Worm (Caenorhabditis elegans) whole organism, L4/young adult: Measurements from ENCODE around the gene B0244.7.

ENCODE experiments used
- W03F9.2 ChIP-seq: fragments of 150-350 bp; optimal IDR thresholded peaks from 2 replicates; lab custom pipeline; 2014; ENCODE audit warnings: missing biosample characterization, missing genetic modification characterization
- dao-5 ChIP-seq: sonication (generic microtip); optimal IDR thresholded peaks from 2 replicates; lab custom pipeline; 2016; ENCODE audit warnings: missing genotype, missing genetic modification characterization, moderate library complexity, missing compliant biosample characterization
- him-1 ChIP-seq: sonication (generic microtip); optimal IDR thresholded peaks from 2 replicates; lab custom pipeline; 2016; ENCODE audit warnings: missing genotype, missing genetic modification reagents, missing genetic modification characterization, missing compliant biosample characterization

Gene B0244.7

DNA sequence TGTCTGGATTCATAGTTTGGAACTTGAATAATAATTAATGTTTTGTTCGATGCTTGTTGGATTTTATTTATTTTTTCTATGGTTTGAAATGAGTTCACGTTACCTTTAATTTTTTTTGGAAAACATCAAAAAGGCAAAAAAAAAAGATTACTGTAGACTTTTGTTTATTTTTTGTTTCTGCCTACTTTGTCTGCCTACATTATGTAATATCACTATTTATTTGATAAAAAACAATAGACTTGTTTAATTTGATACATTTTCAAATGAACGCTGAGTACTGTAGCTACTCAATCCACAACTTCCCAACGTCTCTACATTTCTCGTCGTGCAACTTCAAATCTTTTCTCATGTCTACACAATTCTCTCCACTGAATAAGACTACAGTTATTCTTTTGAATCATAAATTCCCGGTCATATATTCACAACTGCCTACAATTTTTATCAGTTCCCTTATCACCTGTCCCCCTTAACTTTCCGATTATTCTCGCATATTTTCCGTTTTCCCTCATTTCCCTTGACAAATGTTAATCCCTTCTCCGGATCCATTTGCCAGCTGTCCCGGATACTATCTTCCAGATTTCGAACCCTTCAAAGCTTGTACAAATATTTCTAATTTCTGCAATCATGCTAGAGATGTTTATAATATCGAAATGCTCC lies at the start of gene B0244.7, which contains the start of gene B0244.9:
Gene B0244.7 (plus strand): TSS at position 522 of the 657 bp plus-strand sequence.
Gene B0244.9 (minus strand): TSS at position 51 of the 657 bp plus-strand sequence.
- TF ChIP-seq dao-5 (tag; lab: Kevin White, UChicago) (no peak), him-1 (tag; lab: Kevin White, UChicago) (no peak), W03F9.2 (tag; lab: Kevin White, UChicago) (no peak)

DNA sequence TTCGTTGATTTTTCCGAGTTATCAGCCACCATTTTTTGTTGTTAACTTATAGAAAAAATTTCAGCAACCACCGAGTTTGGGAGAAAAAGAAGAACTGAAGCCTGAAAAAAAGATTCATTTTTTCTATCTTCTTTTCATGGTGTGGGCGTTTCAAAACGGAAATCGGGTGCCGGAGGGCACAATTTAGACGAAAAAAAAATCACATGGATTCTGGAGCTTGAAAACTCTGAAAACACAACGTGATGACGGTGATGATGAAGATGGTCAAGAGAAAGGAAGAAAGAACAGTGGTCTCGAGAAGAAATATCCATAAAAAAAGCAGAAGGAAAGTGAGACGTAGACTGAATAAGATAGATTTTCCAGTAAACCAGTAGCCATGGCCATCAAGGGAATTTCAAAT lies 47.3 kb upstream of the B0244.7 start, which contains the start of gene rcan-1:
Gene rcan-1 (minus strand): TSS at position 101 of the 400 bp plus-strand sequence.
- TF ChIP-seq dao-5 (tag; lab: Kevin White, UChicago): no peak
- TF ChIP-seq W03F9.2 (tag; lab: Kevin White, UChicago): no peak
- no peak for TF ChIP-seq him-1 (tag; lab: Kevin White, UChicago)

DNA sequence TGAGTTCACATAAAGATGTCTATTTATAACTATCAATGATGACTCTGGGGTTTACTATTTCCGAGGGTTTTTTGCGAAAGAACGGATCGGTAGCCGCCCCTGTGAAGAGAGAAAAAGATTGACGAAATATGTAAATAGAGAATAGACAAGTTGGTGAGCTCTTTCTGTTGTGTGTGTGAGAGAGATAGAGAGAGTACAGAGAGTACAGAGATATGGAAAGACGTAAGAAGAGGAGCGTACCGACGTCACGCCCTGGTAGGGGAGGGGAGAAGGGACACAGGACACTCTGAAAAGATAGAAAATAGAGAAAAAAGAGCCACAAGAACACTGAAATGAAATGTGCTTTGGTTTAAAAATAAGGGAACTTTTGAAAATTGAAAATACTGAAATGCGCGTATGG lies 43.1 kb upstream of the B0244.7 start:
- TF ChIP-seq him-1 (tag; lab: Kevin White, UChicago): no peak
- TF ChIP-seq dao-5 (tag; lab: Kevin White, UChicago): no peak
- no peak for TF ChIP-seq W03F9.2 (tag; lab: Kevin White, UChicago)

DNA sequence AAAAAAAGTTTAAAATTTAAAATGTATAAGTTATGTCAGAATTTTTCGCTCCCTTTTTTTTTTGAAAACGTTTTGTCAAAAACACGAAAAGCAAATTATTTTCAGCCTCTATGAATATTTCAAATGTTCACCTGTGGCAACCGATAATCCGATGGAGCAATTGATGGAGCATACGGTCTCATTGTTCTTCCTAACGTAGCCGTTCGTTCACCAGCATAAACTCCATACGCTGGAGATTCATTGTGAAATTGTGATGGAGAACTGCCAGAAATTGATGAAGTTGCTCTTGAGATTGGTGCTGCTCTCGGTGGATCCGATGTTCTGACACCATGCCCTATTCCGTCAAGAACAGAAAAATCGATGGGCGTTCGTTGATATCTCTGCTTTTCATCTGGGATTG lies 39.5 kb upstream of the B0244.7 start:
- TF ChIP-seq W03F9.2 (tag; lab: Kevin White, UChicago) (no peak), dao-5 (tag; lab: Kevin White, UChicago) (no peak), him-1 (tag; lab: Kevin White, UChicago) (no peak)

DNA sequence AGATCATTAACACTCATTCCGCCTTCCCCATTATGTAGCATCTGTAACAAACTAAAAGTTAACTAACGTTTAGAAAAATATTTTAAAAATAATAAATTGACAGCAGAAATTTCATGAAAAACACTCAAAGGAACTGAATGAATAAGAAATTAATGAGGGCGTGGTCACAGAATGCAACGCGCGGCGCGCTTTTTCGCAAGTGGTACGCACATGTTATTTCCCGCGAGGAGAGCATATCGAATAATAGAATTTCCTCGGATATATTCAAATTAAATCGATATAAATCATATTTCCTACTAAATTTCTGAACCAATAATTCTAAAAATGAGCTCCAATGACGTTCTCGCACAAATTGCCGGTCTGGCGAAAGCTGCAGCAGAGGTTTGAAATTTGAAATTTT lies 38.6 kb upstream of the B0244.7 start, which contains the start of the genes abi-1 and arle-14:
Gene abi-1 (minus strand): TSS at position 51 of the 400 bp plus-strand sequence.
Gene arle-14 (plus strand): TSS at position 217 of the 400 bp plus-strand sequence.
- TF ChIP-seq W03F9.2 (tag; lab: Kevin White, UChicago): peak; percentile 2
- TF ChIP-seq dao-5 (tag; lab: Kevin White, UChicago): no peak

DNA sequence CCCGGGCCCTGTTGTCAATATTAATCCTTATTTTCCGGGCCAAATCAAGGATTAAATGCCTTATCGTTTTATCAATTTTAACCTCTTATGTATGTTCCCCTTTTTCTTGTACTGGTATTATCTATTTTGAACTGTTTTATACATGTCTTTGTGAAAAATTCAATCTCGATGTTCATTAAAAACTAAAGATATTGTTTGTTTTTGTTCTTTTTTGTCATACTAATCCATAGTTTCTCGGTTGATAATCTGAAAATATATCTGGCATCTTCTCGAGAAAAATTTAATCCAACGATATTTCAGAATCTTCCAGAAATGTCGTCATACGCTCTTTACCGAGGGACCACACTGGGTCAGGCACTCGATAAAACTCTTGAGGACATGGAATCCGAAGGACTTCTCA lies 37.6 kb upstream of the B0244.7 start, which contains the start of gene B0336.13:
Gene B0336.13 (plus strand): TSS at position 301 of the 400 bp plus-strand sequence.
- TF ChIP-seq him-1 (tag; lab: Kevin White, UChicago) (no peak), W03F9.2 (tag; lab: Kevin White, UChicago) (no peak), dao-5 (tag; lab: Kevin White, UChicago) (no peak)

DNA sequence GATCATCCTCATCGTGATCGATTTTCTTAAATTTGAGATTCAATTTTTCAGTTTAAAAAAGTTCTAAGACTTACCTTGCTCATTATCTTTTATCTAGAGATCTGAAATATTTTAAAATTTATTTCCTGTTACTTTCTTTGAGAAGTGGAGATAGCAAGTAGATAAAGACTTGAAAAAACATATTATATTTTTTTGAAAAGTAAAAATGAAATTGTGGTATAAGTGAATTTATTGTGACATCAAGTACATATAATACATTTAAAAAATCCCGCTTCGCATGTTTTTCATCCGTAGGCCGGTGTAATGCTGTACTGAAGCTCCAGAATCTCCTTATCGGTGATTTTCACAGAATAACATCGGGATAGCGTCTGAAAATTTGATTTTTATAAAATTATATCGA lies 34.0 kb upstream of the B0244.7 start, which contains the start of gene B0336.7:
Gene B0336.7 (minus strand): TSS at position 101 of the 400 bp plus-strand sequence.
- TF ChIP-seq W03F9.2 (tag; lab: Kevin White, UChicago) (no peak), dao-5 (tag; lab: Kevin White, UChicago) (no peak), him-1 (tag; lab: Kevin White, UChicago) (no peak)

DNA sequence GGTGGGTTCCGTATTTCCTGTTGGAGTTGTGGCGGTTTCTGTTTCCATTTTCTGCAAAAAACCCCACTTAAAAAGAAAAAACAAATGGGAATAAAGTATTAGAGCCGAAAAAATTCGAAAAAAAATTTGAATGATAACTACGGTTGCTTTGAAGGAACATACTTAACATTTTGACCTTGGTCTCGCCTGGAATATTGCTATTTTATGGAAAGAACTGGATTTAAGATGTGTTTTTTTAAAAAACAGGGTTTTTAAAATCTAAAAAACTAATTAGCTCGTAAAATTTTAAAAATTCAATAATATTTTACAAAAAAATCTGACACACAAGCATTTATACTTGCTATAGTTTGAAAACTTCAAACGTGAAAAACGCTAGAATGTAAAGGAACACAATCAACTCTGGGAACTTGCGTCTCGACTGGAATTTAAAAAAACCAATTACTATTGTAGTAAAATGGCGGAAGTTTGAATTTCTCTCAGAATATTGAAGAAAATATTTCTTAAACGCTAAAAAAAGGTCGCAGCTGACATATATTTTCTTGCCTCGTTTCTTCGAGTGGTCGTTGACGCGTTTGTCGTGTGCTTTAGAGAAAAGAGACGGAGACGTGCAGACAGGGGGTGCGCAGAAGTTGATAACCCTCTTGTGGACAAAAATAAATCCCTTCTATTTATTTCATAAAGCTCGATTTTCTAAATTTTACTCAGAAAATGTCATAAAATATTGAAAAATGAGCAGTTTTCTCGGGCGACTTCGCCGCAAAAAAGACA lies 33.2 kb upstream of the B0244.7 start, which contains the start of the genes lgg-3 and rgs-5:
Gene lgg-3 (minus strand): TSS at position 51 of the 768 bp plus-strand sequence.
Gene rgs-5 (plus strand): TSS at position 593 of the 768 bp plus-strand sequence.
- TF ChIP-seq W03F9.2 (tag; lab: Kevin White, UChicago) (peak; percentile 73), him-1 (tag; lab: Kevin White, UChicago) (no peak), dao-5 (tag; lab: Kevin White, UChicago) (no peak)

DNA sequence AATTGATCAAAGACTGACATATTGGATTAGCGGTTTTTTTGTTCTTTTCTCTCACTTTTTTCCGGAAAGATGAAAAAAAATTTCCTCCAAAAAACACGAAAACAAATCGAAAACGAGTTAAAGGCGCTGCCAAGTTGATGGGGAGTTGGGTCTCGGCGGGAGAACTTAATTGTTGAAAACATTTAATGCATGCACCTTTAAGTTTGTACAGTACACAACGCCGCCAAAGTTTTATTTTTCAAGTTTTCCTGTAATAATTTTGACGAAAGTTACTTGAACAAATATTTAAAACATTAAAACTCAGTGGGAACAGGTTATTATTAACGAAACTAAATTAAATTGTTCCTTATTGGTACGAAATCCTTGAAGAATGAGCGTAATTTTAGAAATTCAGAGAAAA lies 29.8 kb upstream of the B0244.7 start:
- no peak for TF ChIP-seq dao-5 (tag; lab: Kevin White, UChicago)
- no peak for TF ChIP-seq him-1 (tag; lab: Kevin White, UChicago)
- no peak for TF ChIP-seq W03F9.2 (tag; lab: Kevin White, UChicago)

DNA sequence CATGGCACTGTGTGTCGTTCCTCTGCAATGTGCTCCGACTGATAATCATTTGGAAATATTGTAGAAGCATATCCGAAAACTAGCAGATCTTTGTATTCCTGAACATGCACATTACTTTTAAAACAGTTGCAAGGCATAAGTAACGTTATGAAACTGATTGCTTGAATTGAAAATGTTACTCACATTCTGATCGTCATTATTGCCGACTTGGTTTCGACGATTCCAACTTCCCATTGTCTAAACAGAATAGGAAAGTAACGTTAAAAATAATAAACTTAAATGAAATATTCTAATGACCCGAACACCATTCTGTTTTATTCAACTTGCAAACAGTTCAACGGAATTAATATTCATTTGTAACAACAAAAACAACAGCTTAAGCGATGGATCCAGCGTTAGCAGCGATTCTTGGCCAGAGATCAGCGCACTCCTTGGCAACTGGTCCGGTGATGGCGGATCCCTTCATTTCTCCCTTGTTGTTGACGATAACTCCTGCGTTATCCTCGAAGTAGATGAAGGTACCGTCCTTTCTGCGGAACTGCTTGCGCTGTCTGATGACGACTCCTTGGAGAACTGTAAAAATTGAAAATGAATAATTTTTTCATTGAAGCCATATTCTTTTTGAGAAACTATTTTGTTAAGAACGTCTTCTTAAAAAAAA lies 25.9 kb upstream of the B0244.7 start, which contains the start of gene swp-1:
Gene swp-1 (minus strand): TSS at position 298 of the 661 bp plus-strand sequence.
- TF ChIP-seq dao-5 (tag; lab: Kevin White, UChicago) (no peak), him-1 (tag; lab: Kevin White, UChicago) (no peak), W03F9.2 (tag; lab: Kevin White, UChicago) (no peak)

DNA sequence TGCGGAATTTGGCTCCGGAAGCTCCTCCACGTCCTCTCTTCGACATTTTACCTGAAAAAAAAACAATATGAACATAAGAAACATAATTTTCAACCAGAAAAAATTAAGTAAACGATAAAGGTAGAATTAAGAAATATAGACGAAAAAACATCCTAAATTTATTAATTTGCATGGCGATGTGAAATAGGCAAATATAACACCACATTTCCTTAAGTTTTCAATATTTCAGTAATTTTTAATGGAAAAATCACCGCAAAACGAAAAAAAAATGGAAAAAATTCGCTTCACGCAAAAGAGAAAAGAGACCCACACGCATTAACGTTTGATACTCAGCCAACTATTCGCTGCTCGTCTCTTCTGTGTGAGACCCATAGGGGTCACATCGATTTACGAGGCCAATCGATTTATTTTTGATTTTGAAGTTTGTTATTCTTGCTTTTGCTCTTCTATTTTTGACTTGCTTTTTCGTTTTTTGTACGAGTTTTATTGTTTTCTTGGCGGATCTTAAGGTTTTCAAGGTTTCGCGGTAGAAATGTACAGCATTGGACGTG lies 25.1 kb upstream of the B0244.7 start, which contains the start of gene rpl-23:
Gene rpl-23 (minus strand): TSS at position 51 of the 551 bp plus-strand sequence.
- TF ChIP-seq him-1 (tag; lab: Kevin White, UChicago): peak; percentile 52
- peak; percentile 94 for TF ChIP-seq W03F9.2 (tag; lab: Kevin White, UChicago)
- TF ChIP-seq dao-5 (tag; lab: Kevin White, UChicago): no peak

DNA sequence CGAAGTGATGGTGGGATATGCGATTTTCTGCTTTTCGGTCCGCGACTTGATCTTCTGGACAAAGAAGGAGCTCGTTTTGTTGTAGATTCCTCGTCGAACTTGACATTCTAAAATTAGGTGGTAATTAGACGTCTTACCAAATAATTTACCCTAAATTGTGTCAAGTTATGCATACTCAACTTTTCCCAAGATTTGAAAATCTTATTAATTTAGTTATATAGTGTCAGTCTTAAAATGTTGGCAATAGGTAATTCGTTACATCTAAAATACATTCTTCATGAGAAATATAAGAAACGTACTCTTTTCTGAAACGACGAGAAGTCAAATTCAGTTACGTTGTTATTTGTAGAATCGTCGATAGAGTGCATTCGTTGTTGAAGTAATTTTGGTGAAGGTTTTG lies 23.8 kb upstream of the B0244.7 start:
- TF ChIP-seq dao-5 (tag; lab: Kevin White, UChicago) (no peak), him-1 (tag; lab: Kevin White, UChicago) (no peak), W03F9.2 (tag; lab: Kevin White, UChicago) (no peak)
